Fruit fly (Drosophila melanogaster): ENCODE measurements around the gene Wdr24.

Gene Wdr24

DNA sequence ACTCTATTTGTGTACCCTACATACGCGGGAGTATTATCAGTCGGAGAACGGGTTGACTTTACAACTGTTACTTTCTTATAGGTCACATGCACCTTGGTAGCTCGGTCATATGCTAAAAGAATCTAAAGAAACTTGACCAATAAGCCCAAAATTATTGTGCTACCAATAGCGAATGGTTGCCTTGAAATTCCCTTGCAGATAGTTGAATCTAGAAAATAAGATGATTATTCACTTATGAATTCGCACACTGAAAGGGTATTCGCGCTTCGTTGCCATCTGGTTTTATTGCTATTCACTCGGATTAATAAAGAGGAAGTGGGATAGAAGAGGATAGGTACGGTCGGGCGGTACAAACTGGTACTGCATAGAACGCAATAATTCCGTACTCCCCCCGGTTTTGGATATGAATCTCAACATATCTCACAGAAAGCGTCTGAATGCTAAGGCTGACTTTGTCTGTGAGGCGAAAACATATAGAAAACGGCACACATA, 29.0 kb upstream of the Wdr24 start (continued):
- TF ChIP-seq Scr (GFP tag; IDR thresholded peaks at IDR 0.05; ENCODE audit: partially characterized antibody) (no peak), gt (GFP tag; IDR thresholded peaks at IDR 0.05) (no peak), amos (GFP tag; IDR thresholded peaks at IDR 0.05; ENCODE audit: partially characterized antibody) (no peak), Xrp1 (GFP tag; IDR thresholded peaks at IDR 0.05) (peak; percentile 62), bigmax (GFP tag; optimal IDR thresholded peaks at IDR 0.05) (no peak), Lim3 (GFP tag; IDR thresholded peaks at IDR 0.05) (no peak), tap (tag; optimal IDR thresholded peaks at IDR 0.05) (peak; percentile 28), Pdp1 (GFP tag; optimal IDR thresholded peaks at IDR 0.05) (peak; percentile 65 to 70), sna (GFP tag; IDR thresholded peaks at IDR 0.05; ENCODE audit: partially characterized antibody) (no peak), CG15073 (GFP tag; optimal IDR thresholded peaks at IDR 0.05) (no peak), HmgD (GFP tag; optimal IDR thresholded peaks at IDR 0.05) (no peak), Sry-β (GFP tag; optimal IDR thresholded peaks at IDR 0.05) (no peak), CG17361 (GFP tag; IDR thresholded peaks at IDR 0.05) (peak; percentile 80), HLH3B (GFP tag; IDR thresholded peaks at IDR 0.05) (peak; percentile 56), Drgx (GFP tag; IDR thresholded peaks at IDR 0.05) (peak; percentile 71), CG6689 (GFP tag; IDR thresholded peaks at IDR 0.05) (peak; percentile 58), CG3407 (GFP tag; optimal IDR thresholded peaks at IDR 0.05) (peak; percentile 18), Bgb (GFP tag; IDR thresholded peaks at IDR 0.05; ENCODE audit: partially characterized antibody) (no peak), al (GFP tag; IDR thresholded peaks at IDR 0.05) (peak; percentile 76), CG5953 (GFP tag; IDR thresholded peaks at IDR 0.05) (no peak), zf30C (GFP tag; optimal IDR thresholded peaks at IDR 0.05) (no peak), hkb (optimal IDR thresholded peaks at IDR 0.05) (no peak), hkb (GFP tag; IDR thresholded peaks at IDR 0.05) (peak; percentile 77), TFAM (GFP tag; optimal IDR thresholded peaks at IDR 0.05) (no peak), PHDP (tag; optimal IDR thresholded peaks at IDR 0.05) (peak; percentile 74), CG6272 (GFP tag; IDR thresholded peaks at IDR 0.05) (peak; percentile 21; the same call in 1 of the 2 replicates), CG14965 (GFP tag; optimal IDR thresholded peaks at IDR 0.05; ENCODE audit: borderline replicate concordance) (peak; percentile 47), CG14441 (GFP tag; IDR thresholded peaks at IDR 0.05) (peak; percentile 70), usp (GFP tag; optimal IDR thresholded peaks at IDR 0.05) (no peak), CG18476 (GFP tag; optimal IDR thresholded peaks at IDR 0.05) (peak; percentile 59), CG12659 (GFP tag; optimal IDR thresholded peaks at IDR 0.05) (peak; percentile 76), dmrt11E (tag; optimal IDR thresholded peaks at IDR 0.05) (peak; percentile 28), CkIIα-i1 (GFP tag; IDR thresholded peaks at IDR 0.05) (no peak), Rfx (GFP tag; IDR thresholded peaks at IDR 0.05) (peak; percentile 89), chinmo (GFP tag; IDR thresholded peaks at IDR 0.05; ENCODE audit: partially characterized antibody) (no peak), C15 (GFP tag; IDR thresholded peaks at IDR 0.05) (0 out of 3 replicates have a peak, but pooled peaks have one; percentile 18), Jarid2 (GFP tag; optimal IDR thresholded peaks at IDR 0.05) (peak; percentile 45), tin (GFP tag; optimal IDR thresholded peaks at IDR 0.05) (peak; percentile 68), croc (GFP tag; conservative IDR thresholded peaks at IDR 0.05) (peak; percentile 55; the same call in 2 of the 3 replicates), H15 (GFP tag; IDR thresholded peaks at IDR 0.05) (peak; percentile 61; the same call in 2 of the 3 replicates), CG6854 (GFP tag; optimal IDR thresholded peaks at IDR 0.05) (no peak), B-H2 (GFP tag; optimal IDR thresholded peaks at IDR 0.05) (peak; percentile 64), CG4854 (GFP tag; optimal IDR thresholded peaks at IDR 0.05) (peak; percentile 56), CG8924 (tag; optimal IDR thresholded peaks at IDR 0.05) (peak; percentile 52), CG7556 (GFP tag; optimal IDR thresholded peaks at IDR 0.05) (peak; percentile 56), CG9797 (GFP tag; optimal IDR thresholded peaks at IDR 0.05) (no peak), CG9727 (GFP tag; optimal IDR thresholded peaks at IDR 0.05) (peak; percentile 76), CG2889 (GFP tag; IDR thresholded peaks at IDR 0.05) (peak; percentile 37; the same call in 1 of the 3 replicates), gro (GFP tag; optimal IDR thresholded peaks at IDR 0.05) (no peak), CG12155 (GFP tag; optimal IDR thresholded peaks at IDR 0.05) (peak; percentile 88), CG43689 (GFP tag; IDR thresholded peaks at IDR 0.05) (peak; percentile 67)
